Worm (Caenorhabditis elegans): ENCODE results near the gene srx-134.

DNA sequence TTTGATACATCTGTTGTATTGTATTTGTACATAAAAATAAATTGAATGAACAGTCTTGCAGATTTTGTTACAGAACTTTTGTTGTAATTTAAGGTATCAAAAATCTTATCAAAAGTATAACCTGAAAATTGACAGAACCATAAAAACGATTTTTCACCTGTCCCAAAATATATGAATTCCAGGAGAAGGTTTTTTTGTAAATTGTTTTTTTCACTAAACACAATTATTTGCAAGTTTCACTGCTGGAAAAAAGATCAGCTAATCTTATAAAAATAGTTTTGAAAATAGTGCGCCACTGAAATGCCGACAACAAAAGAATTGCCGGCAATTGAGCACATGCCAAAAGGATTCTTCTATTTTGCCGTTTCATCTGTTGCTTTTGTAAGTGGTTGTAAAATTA is 13.1 kb downstream of the srx-134 start, which contains the start of gene srx-130:
- TF ChIP-seq med-1 (GFP tag; optimal IDR thresholded peaks at IDR 0.05; ENCODE audit: insufficient read depth) (no peak), cog-1 (tag; optimal IDR thresholded peaks at IDR 0.05) (no peak), ztf-29 (GFP tag; IDR thresholded peaks at IDR 0.05) (no peak), T22C8.4 (GFP tag; IDR thresholded peaks at IDR 0.05) (no peak), ztf-23 (GFP tag; IDR thresholded peaks at IDR 0.05) (no peak)

Measured in whole organism, midembryonic.